Fruit fly (Drosophila melanogaster) whole organism, embryonic: ENCODE results near the gene Gr93d.

Source experiments
- B-H2 ChIP-seq: fragments of 200-800 bp; sonication (Bioruptor generic); optimal IDR thresholded peaks from 2 replicates; lab custom pipeline; 2018; ENCODE audit warnings: missing biosample characterization, mild to moderate bottlenecking, missing genetic modification characterization
- CG10147 ChIP-seq: fragments of 200-800 bp; sonication (Bioruptor generic); optimal IDR thresholded peaks from 2 replicates; lab custom pipeline; 2019; ENCODE audit warnings: missing biosample characterization, mild to moderate bottlenecking, missing genetic modification characterization, moderate library complexity
- CG11247 ChIP-seq: fragments of 200-800 bp; sonication (Bioruptor generic); IDR thresholded peaks from 2 replicates; pipeline ENCODE4 v1.3.6; 2022; ENCODE audit warnings: missing biosample characterization, missing genetic modification characterization
- CG12219 ChIP-seq: fragments of 200-800 bp; sonication (Bioruptor generic); optimal IDR thresholded peaks from 3 replicates; lab custom pipeline; 2018; ENCODE audit warnings: missing biosample characterization, mild to moderate bottlenecking, missing genetic modification characterization
- CG12744 ChIP-seq: fragments of 200-800 bp; sonication (Bioruptor generic); optimal IDR thresholded peaks from 2 replicates; lab custom pipeline; 2016; ENCODE audit warnings: missing biosample characterization, missing genetic modification characterization
- CG13123 ChIP-seq: fragments of 200-800 bp; sonication (Bioruptor generic); optimal IDR thresholded peaks from 2 replicates; lab custom pipeline; 2016; ENCODE audit warnings: missing biosample characterization, missing genetic modification characterization
- CG13775 ChIP-seq: fragments of 200-800 bp; sonication (Bioruptor generic); optimal IDR thresholded peaks from 3 replicates; lab custom pipeline; 2017; ENCODE audit warnings: missing biosample characterization, mild to moderate bottlenecking, missing genetic modification characterization
- CG13894 ChIP-seq: fragments of 200-800 bp; sonication (Bioruptor generic); optimal IDR thresholded peaks from 3 replicates; lab custom pipeline; 2018; ENCODE audit warnings: missing biosample characterization, mild to moderate bottlenecking, missing genetic modification characterization, moderate library complexity
- CG14710 ChIP-seq: fragments of 200-800 bp; sonication (Bioruptor generic); optimal IDR thresholded peaks from 3 replicates; lab custom pipeline; 2019; ENCODE audit warnings: missing biosample characterization, mild to moderate bottlenecking, missing genetic modification characterization, moderate library complexity
- CG1529 ChIP-seq: fragments of 200-800 bp; sonication (Bioruptor generic); optimal IDR thresholded peaks from 3 replicates; lab custom pipeline; 2018; ENCODE audit warnings: missing biosample characterization, missing genetic modification characterization
- CG16863 ChIP-seq: fragments of 200-800 bp; sonication (Bioruptor generic); optimal IDR thresholded peaks from 3 replicates; lab custom pipeline; 2016; ENCODE audit warnings: missing biosample characterization, missing genetic modification characterization
- CG31224 ChIP-seq: fragments of 200-800 bp; sonication (Bioruptor generic); IDR thresholded peaks from 2 replicates; pipeline ENCODE4 v1.3.6; 2022; ENCODE audit warnings: missing biosample characterization, missing genetic modification characterization
- CG31441 ChIP-seq: fragments of 200-800 bp; sonication (Bioruptor generic); IDR thresholded peaks from 2 replicates; pipeline ENCODE4 v1.3.6; 2022; ENCODE audit warnings: missing biosample characterization, missing genetic modification characterization
- CG6654 ChIP-seq: fragments of 200-800 bp; sonication (Bioruptor generic); optimal IDR thresholded peaks from 2 replicates; lab custom pipeline; 2017; ENCODE audit warnings: missing biosample characterization, mild to moderate bottlenecking, missing genetic modification characterization
- CG6854 ChIP-seq: fragments of 200-800 bp; sonication (Bioruptor generic); optimal IDR thresholded peaks from 3 replicates; lab custom pipeline; 2017; ENCODE audit warnings: missing biosample characterization, mild to moderate bottlenecking, missing genetic modification characterization
- CG8924 ChIP-seq: fragments of 200-800 bp; optimal IDR thresholded peaks from 3 replicates; lab custom pipeline; 2019; ENCODE audit warnings: missing biosample characterization, mild to moderate bottlenecking, missing genetic modification characterization, moderate library complexity
- Dbx ChIP-seq: fragments of 200-800 bp; sonication (Bioruptor generic); IDR thresholded peaks from 3 replicates; pipeline ENCODE4 v1.3.6; 2022; ENCODE audit warnings: missing biosample characterization, missing genetic modification characterization
- Elba2 ChIP-seq: fragments of 200-800 bp; sonication (Bioruptor generic); optimal IDR thresholded peaks from 3 replicates; lab custom pipeline; 2016; ENCODE audit warnings: missing biosample characterization, missing genetic modification characterization
- Fer1 ChIP-seq: fragments of 200-800 bp; sonication (Bioruptor generic); optimal IDR thresholded peaks from 2 replicates; lab custom pipeline; 2017; ENCODE audit warnings: missing biosample characterization, mild to moderate bottlenecking, missing genetic modification characterization
- HHEX ChIP-seq: fragments of 200-800 bp; sonication (Bioruptor generic); optimal IDR thresholded peaks from 3 replicates; lab custom pipeline; 2017; ENCODE audit warnings: missing biosample characterization, mild to moderate bottlenecking, missing genetic modification characterization, missing genetic modification reagents
- HLH54F ChIP-seq: fragments of 200-800 bp; sonication (Bioruptor generic); optimal IDR thresholded peaks from 3 replicates; lab custom pipeline; 2016; ENCODE audit warnings: missing biosample characterization, missing genetic modification characterization
- HLHmδ ChIP-seq: fragments of 200-800 bp; sonication (Bioruptor generic); optimal IDR thresholded peaks from 2 replicates; lab custom pipeline; 2018; ENCODE audit warnings: missing biosample characterization, mild to moderate bottlenecking, missing genetic modification characterization, moderate library complexity
- HmgD ChIP-seq: fragments of 200-800 bp; sonication (Bioruptor generic); optimal IDR thresholded peaks from 3 replicates; lab custom pipeline; 2016; ENCODE audit warnings: missing biosample characterization, missing genetic modification characterization
- Hsf ChIP-seq: fragments of 200-800 bp; sonication (Bioruptor generic); optimal IDR thresholded peaks from 3 replicates; lab custom pipeline; 2016; ENCODE audit warnings: missing biosample characterization, missing genetic modification characterization
- MBD-R2 ChIP-seq: fragments of 200-800 bp; sonication (Bioruptor generic); IDR thresholded peaks from 2 replicates; pipeline ENCODE4 v1.3.6; 2022; ENCODE audit warnings: missing biosample characterization, missing genetic modification characterization
- Mad ChIP-seq: fragments of 200-800 bp; sonication (Bioruptor generic); optimal IDR thresholded peaks from 2 replicates; lab custom pipeline; 2016; ENCODE audit warnings: missing biosample characterization, missing genetic modification characterization
- Ptx1 ChIP-seq: fragments of 200-800 bp; sonication (Bioruptor generic); IDR thresholded peaks from 2 replicates; pipeline ENCODE4 v1.3.6; 2022; ENCODE audit warnings: missing biosample characterization, missing genetic modification characterization
- Xbp1 ChIP-seq: fragments of 200-800 bp; sonication (Bioruptor generic); optimal IDR thresholded peaks from 3 replicates; lab custom pipeline; 2016; ENCODE audit warnings: missing biosample characterization, mild to moderate bottlenecking, missing genetic modification characterization
- ab ChIP-seq: fragments of 200-800 bp; sonication (Bioruptor generic); optimal IDR thresholded peaks from 2 replicates; lab custom pipeline; 2016; ENCODE audit warnings: missing biosample characterization, missing genetic modification characterization
- abd-A ChIP-seq: fragments of 200-800 bp; sonication (Bioruptor generic); optimal IDR thresholded peaks from 3 replicates; lab custom pipeline; 2019; ENCODE audit warnings: missing biosample characterization, mild to moderate bottlenecking, missing genetic modification characterization, moderate library complexity
- al ChIP-seq: fragments of 200-800 bp; sonication (Bioruptor generic); IDR thresholded peaks from 2 replicates; pipeline ENCODE4 v1.3.6; 2022; ENCODE audit warnings: missing biosample characterization, missing genetic modification characterization
- aop ChIP-seq: fragments of 200-800 bp; sonication (Bioruptor generic); IDR thresholded peaks from 2 replicates; pipeline ENCODE4 v1.3.6; 2022; ENCODE audit warnings: missing biosample characterization, missing genetic modification characterization
- cato ChIP-seq: fragments of 200-800 bp; sonication (Bioruptor generic); optimal IDR thresholded peaks from 2 replicates; lab custom pipeline; 2016; ENCODE audit warnings: missing biosample characterization, missing genetic modification characterization, borderline replicate concordance
- dimm ChIP-seq: fragments of 200-800 bp; sonication (Bioruptor generic); IDR thresholded peaks from 2 replicates; pipeline ENCODE4 v1.3.6; 2022; ENCODE audit warnings: missing biosample characterization, missing genetic modification characterization
- exex ChIP-seq: fragments of 200-800 bp; sonication (Bioruptor generic); optimal IDR thresholded peaks from 4 replicates; lab custom pipeline; 2018; ENCODE audit warnings: missing biosample characterization, mild to moderate bottlenecking, missing genetic modification characterization, moderate library complexity
- lov ChIP-seq, 2 experiments: fragments of 200-800 bp in 1 of 2; fragments of >200 bp in 1 of 2; sonication (Bioruptor generic) in 1 of 2; IDR thresholded peaks in 1 of 2; optimal IDR thresholded peaks in 1 of 2; 2 replicates in 1 of 2; 3 replicates in 1 of 2; pipeline versions ENCODE4 v1.3.6 to Lab custom; 2017 to 2022; ENCODE audit warnings: missing biosample characterization in 1 of 2, missing genetic modification characterization in 1 of 2
- mam ChIP-seq: fragments of 200-800 bp; sonication (Bioruptor generic); optimal IDR thresholded peaks from 3 replicates; lab custom pipeline; 2016; ENCODE audit warnings: missing biosample characterization, missing genetic modification characterization
- onecut ChIP-seq: fragments of 200-800 bp; sonication (Bioruptor generic); IDR thresholded peaks from 2 replicates; pipeline ENCODE4 v1.3.6; 2022; ENCODE audit warnings: missing biosample characterization, missing genetic modification characterization
- pan ChIP-seq, 4 experiments: fragments of >200 bp in 3 of 4; fragments of 200-800 bp in 1 of 4; sonication (Bioruptor generic) in 1 of 4; optimal IDR thresholded peaks in 3 of 4; IDR thresholded peaks in 1 of 4; 2 replicates each; pipeline versions ENCODE4 v1.3.6 to Lab custom; 2017 to 2022; ENCODE audit warnings: missing biosample characterization in 2 of 4, missing genetic modification characterization in 2 of 4, mixed read lengths in 1 of 4
- pita ChIP-seq: fragments of 200-800 bp; sonication (Bioruptor generic); optimal IDR thresholded peaks from 2 replicates; lab custom pipeline; 2017; ENCODE audit warnings: missing biosample characterization, mild to moderate bottlenecking, missing genetic modification characterization
- pzg ChIP-seq: fragments of 200-800 bp; sonication (Bioruptor generic); optimal IDR thresholded peaks from 3 replicates; lab custom pipeline; 2018; ENCODE audit warnings: missing biosample characterization, mild to moderate bottlenecking, missing genetic modification characterization, moderate library complexity
- ranshi ChIP-seq: fragments of 200-800 bp; sonication (Bioruptor generic); IDR thresholded peaks from 2 replicates; pipeline ENCODE4 v1.3.6; 2022; ENCODE audit warnings: missing biosample characterization, missing genetic modification characterization
- row ChIP-seq: fragments of 200-800 bp; sonication (Bioruptor generic); IDR thresholded peaks from 3 replicates; pipeline ENCODE4 v1.3.6; 2022; ENCODE audit warnings: missing biosample characterization, missing genetic modification characterization
- sens-2 ChIP-seq: fragments of 200-800 bp; sonication (Bioruptor generic); IDR thresholded peaks from 2 replicates; pipeline ENCODE4 v1.3.6; 2022; ENCODE audit warnings: missing biosample characterization, missing genetic modification characterization
- sisA ChIP-seq: fragments of 200-800 bp; sonication (Bioruptor generic); IDR thresholded peaks from 2 replicates; pipeline ENCODE4 v1.3.6; 2022; ENCODE audit warnings: missing biosample characterization, missing genetic modification characterization
- tap ChIP-seq: fragments of 200-800 bp; optimal IDR thresholded peaks from 3 replicates; lab custom pipeline; 2019; ENCODE audit warnings: missing biosample characterization, mild to moderate bottlenecking, missing genetic modification characterization, moderate library complexity
- tll ChIP-seq, 2 experiments: fragments of 200-800 bp in 1 of 2; fragments of >200 bp in 1 of 2; sonication (Bioruptor generic) in 1 of 2; optimal IDR thresholded peaks; 2 replicates each; lab custom pipeline; 2017 to 2019; ENCODE audit warnings: missing biosample characterization in 2 of 2, missing genetic modification characterization in 2 of 2, mild to moderate bottlenecking in 1 of 2, moderate library complexity in 1 of 2
- tup ChIP-seq: fragments of 200-800 bp; sonication (Bioruptor generic); optimal IDR thresholded peaks from 2 replicates; lab custom pipeline; 2016; ENCODE audit warnings: missing biosample characterization, mild to moderate bottlenecking, missing genetic modification characterization, moderate library complexity
- wor ChIP-seq: fragments of 200-800 bp; sonication (Bioruptor generic); IDR thresholded peaks from 2 replicates; pipeline ENCODE4 v1.3.6; 2022; ENCODE audit warnings: missing biosample characterization, missing genetic modification characterization

Gr93d gene

dm6 chr3R:21828785-21829486 is 17.5 kb downstream of the Gr93d start (continued):
- peak; percentile 61 for TF ChIP-seq sisA (GFP tag; lab: Robert Waterston, UW)
- no peak for TF ChIP-seq pita
- no peak for TF ChIP-seq CG16863 (GFP tag; lab: Kevin White, UChicago)
- no peak for TF ChIP-seq HLHmδ (GFP tag; lab: Kevin White, UChicago)
- TF ChIP-seq Elba2 (GFP tag; lab: Kevin White, UChicago) = no peak
- no peak for TF ChIP-seq CG11247 (GFP tag; lab: Robert Waterston, UW)
- TF ChIP-seq CG8924 = peak; percentile 78
- TF ChIP-seq CG1529 (GFP tag; lab: Kevin White, UChicago) = peak; percentile 78
- TF ChIP-seq CG13894 = no peak
- peak; percentile 46 for TF ChIP-seq CG6654 (GFP tag; lab: Kevin White, UChicago)
- peak; percentile 31; the same call in 1 of the 2 replicates for TF ChIP-seq onecut
- TF ChIP-seq wor = peak; percentile 31; the same call in 1 of the 2 replicates
- TF ChIP-seq dimm (GFP tag; lab: Robert Waterston, UW) = no peak
- TF ChIP-seq mam (GFP tag; lab: Kevin White, UChicago) = no peak
- TF ChIP-seq aop = no peak
- no peak for TF ChIP-seq pzg (GFP tag; lab: Kevin White, UChicago)
- peak; percentile 35 for TF ChIP-seq CG12219 (GFP tag; lab: Kevin White, UChicago)
- no peak for TF ChIP-seq MBD-R2 (GFP tag; lab: Robert Waterston, UW)
- no peak for TF ChIP-seq Dbx (GFP tag; lab: Robert Waterston, UW)
- no peak for TF ChIP-seq tup (GFP tag; lab: Kevin White, UChicago)
- no peak for TF ChIP-seq CG12744 (GFP tag; lab: Kevin White, UChicago)
- TF ChIP-seq ab (GFP tag; lab: Kevin White, UChicago) = no peak
- TF ChIP-seq tap = peak; percentile 57
- TF ChIP-seq row (GFP tag; lab: Robert Waterston, UW) = peak; percentile 78
- TF ChIP-seq Ptx1 = no peak
- TF ChIP-seq tll (GFP tag; optimal IDR thresholded peaks at IDR 0.05; lab: Kevin White, UChicago) = no peak
- no peak for TF ChIP-seq B-H2 (GFP tag; lab: Kevin White, UChicago)
- TF ChIP-seq exex (tag; lab: Kevin White, UChicago) = no peak
- TF ChIP-seq al (GFP tag; lab: Robert Waterston, UW) = no peak
- TF ChIP-seq abd-A (tag; lab: Kevin White, UChicago) = peak; percentile 60
- no peak for TF ChIP-seq sens-2 (GFP tag; lab: Robert Waterston, UW)
- peak; percentile 53; the same call in 1 of the 2 replicates for TF ChIP-seq ranshi (GFP tag; lab: Robert Waterston, UW)
- peak; percentile 51 for TF ChIP-seq cato (GFP tag; lab: Kevin White, UChicago)
- peak; percentile 71 for TF ChIP-seq CG13775
- peak; percentile 93 for TF ChIP-seq CG14710 (tag; lab: Kevin White, UChicago)
- TF ChIP-seq CG31224 (GFP tag; lab: Robert Waterston, UW) = no peak
- no peak for TF ChIP-seq CG6854 (GFP tag; lab: Kevin White, UChicago)
- TF ChIP-seq CG31441 (GFP tag; lab: Robert Waterston, UW) = peak; percentile 86
- TF ChIP-seq CG13123 = peak; percentile 32
- no peak for TF ChIP-seq lov (optimal IDR thresholded peaks at IDR 0.05; lab: Kevin White, UChicago)
- TF ChIP-seq lov (GFP tag; IDR thresholded peaks at IDR 0.05; lab: Robert Waterston, UW) = 0 out of 3 replicates have a peak, but pooled peaks have one; percentile 37
- peak; percentile 39 for TF ChIP-seq HHEX (GFP tag; lab: Kevin White, UChicago)
- no peak for TF ChIP-seq Fer1
- peak; percentile 41 for TF ChIP-seq Hsf
- no peak for TF ChIP-seq HLH54F (GFP tag; lab: Kevin White, UChicago)
- TF ChIP-seq CG10147 (GFP tag; lab: Kevin White, UChicago) = no peak
- TF ChIP-seq Mad = no peak
- TF ChIP-seq Xbp1 (GFP tag; lab: Kevin White, UChicago) = peak; percentile 63
- TF ChIP-seq pan (optimal IDR thresholded peaks at IDR 0.05; lab: Kevin White, UChicago) = no peak
- TF ChIP-seq pan (GFP tag; optimal IDR thresholded peaks at IDR 0.05 in 1 of 2, IDR thresholded peaks at IDR 0.05 in 1 of 2) = peak in 1 of 2 experiments; percentile 22
- TF ChIP-seq HmgD (GFP tag; lab: Kevin White, UChicago) = no peak
